Worm (Caenorhabditis elegans) whole organism, L1 larva: ENCODE results near the gene set-25.

Experiments
- elt-2 ChIP-seq: sonication (generic microtip); optimal IDR thresholded peaks from 2 replicates; lab custom pipeline; 2016; ENCODE audit warnings: missing genetic modification characterization, mild to moderate bottlenecking, inconsistent platforms, missing compliant biosample characterization, missing genetic modification reagents
- fkh-8 ChIP-seq: sonication (generic microtip); optimal IDR thresholded peaks from 2 replicates; lab custom pipeline; 2016; ENCODE audit warnings: mild to moderate bottlenecking, missing genetic modification characterization, missing compliant biosample characterization
- lin-13 ChIP-seq: fragments of 150-350 bp; optimal IDR thresholded peaks from 2 replicates; lab custom pipeline; 2014; ENCODE audit warnings: missing biosample characterization, missing genetic modification reagents, missing genetic modification characterization
- unc-130 ChIP-seq: fragments of 150-350 bp; optimal IDR thresholded peaks from 2 replicates; lab custom pipeline; 2017; ENCODE audit warnings: missing biosample characterization, missing genetic modification characterization, inconsistent platforms

- TF ChIP-seq elt-2 (tag; lab: Kevin White, UChicago), result no peak
- no peak for TF ChIP-seq lin-13
- no peak for TF ChIP-seq unc-130 (tag; lab: Kevin White, UChicago)
- no peak for TF ChIP-seq fkh-8 (tag; lab: Kevin White, UChicago)
These were observed 46.6 kb downstream of the set-25 start, which contains the start of gene anoh-1 for ce11 chrIII:13246265-13246664.
